Fruit fly (Drosophila melanogaster): ENCODE measurements around the gene Sf3b5.

Sf3b5 gene

dm6 chr3R:8979850-8980775 lies 35.0 kb downstream of the Sf3b5 start (continued):
- TF ChIP-seq Bgb (GFP tag; IDR thresholded peaks at IDR 0.05; ENCODE audit: partially characterized antibody): peak; percentile 84
- TF ChIP-seq CG15696 (tag; optimal IDR thresholded peaks at IDR 0.05): no peak
- no peak for TF ChIP-seq CG1024 (GFP tag; IDR thresholded peaks at IDR 0.05)
- TF ChIP-seq CG11695 (GFP tag; IDR thresholded peaks at IDR 0.05): no peak
- TF ChIP-seq rib (GFP tag; IDR thresholded peaks at IDR 0.05): 0 out of 2 replicates have a peak, but pooled peaks have one; percentile 9
- no peak for TF ChIP-seq CG15011 (GFP tag; optimal IDR thresholded peaks at IDR 0.05)
- TF ChIP-seq Xrp1 (GFP tag; IDR thresholded peaks at IDR 0.05): 0 out of 2 replicates have a peak, but pooled peaks have one; percentile 30
- no peak for TF ChIP-seq Neu2 (GFP tag; optimal IDR thresholded peaks at IDR 0.05; ENCODE audit: borderline replicate concordance)
- peak; percentile 2 for TF ChIP-seq CG6765 (GFP tag; optimal IDR thresholded peaks at IDR 0.05)
- peak in 1 of 2 experiments; percentile 41 for TF ChIP-seq Pdp1 (GFP tag; optimal IDR thresholded peaks at IDR 0.05)
- TF ChIP-seq CG4730 (GFP tag; IDR thresholded peaks at IDR 0.05): no peak
- TF ChIP-seq Nf-YC (tag; optimal IDR thresholded peaks at IDR 0.05): peak; percentile 38
- TF ChIP-seq lab (GFP tag; optimal IDR thresholded peaks at IDR 0.05): peak; percentile 39
- peak; percentile 1 for TF ChIP-seq Dad (GFP tag; optimal IDR thresholded peaks at IDR 0.05)
- TF ChIP-seq CG13287 (GFP tag; IDR thresholded peaks at IDR 0.05; ENCODE audit: partially characterized antibody): peak; percentile 2
- TF ChIP-seq CG10147 (GFP tag; optimal IDR thresholded peaks at IDR 0.05): no peak
- TF ChIP-seq Dp (GFP tag; optimal IDR thresholded peaks at IDR 0.05): peak; percentile 97
- peak; percentile 10 for TF ChIP-seq pnt (GFP tag; optimal IDR thresholded peaks at IDR 0.05)
- peak; percentile 37 for TF ChIP-seq zen (tag; optimal IDR thresholded peaks at IDR 0.05)
- TF ChIP-seq CG31441 (GFP tag; IDR thresholded peaks at IDR 0.05): no peak
- no peak for TF ChIP-seq her (GFP tag; optimal IDR thresholded peaks at IDR 0.05)
- TF ChIP-seq lov (optimal IDR thresholded peaks at IDR 0.05): no peak
- 0 out of 3 replicates have a peak, but pooled peaks have one; percentile 4 for TF ChIP-seq lov (GFP tag; IDR thresholded peaks at IDR 0.05)
- peak in 1 of 2 experiments; percentile 3 for TF ChIP-seq insv (GFP tag; optimal IDR thresholded peaks at IDR 0.05)
- peak; percentile 8 for TF ChIP-seq pum (GFP tag; optimal IDR thresholded peaks at IDR 0.05)
- peak; percentile 24 for TF ChIP-seq CG30403 (GFP tag; optimal IDR thresholded peaks at IDR 0.05)
- peak; percentile 60; the same call in 2 of the 3 replicates for TF ChIP-seq CG16813 (GFP tag; IDR thresholded peaks at IDR 0.05; ENCODE audit: partially characterized antibody)
- peak; percentile 38 for TF ChIP-seq grau (tag; optimal IDR thresholded peaks at IDR 0.05)
- no peak for TF ChIP-seq salm (tag; optimal IDR thresholded peaks at IDR 0.05)
- no peak for TF ChIP-seq CG3838 (GFP tag; optimal IDR thresholded peaks at IDR 0.05)
- TF ChIP-seq HLH54F (GFP tag; optimal IDR thresholded peaks at IDR 0.05): no peak
- peak; percentile 56; the same call in 2 of the 3 replicates for TF ChIP-seq CG7963 (GFP tag; IDR thresholded peaks at IDR 0.05; ENCODE audit: partially characterized antibody)
- 0 out of 3 replicates have a peak, but pooled peaks have one; percentile 6 for TF ChIP-seq H15 (GFP tag; IDR thresholded peaks at IDR 0.05)
- TF ChIP-seq CG13624 (GFP tag; optimal IDR thresholded peaks at IDR 0.05): peak; percentile 81
- TF ChIP-seq nerfin-2 (GFP tag; IDR thresholded peaks at IDR 0.05; ENCODE audit: partially characterized antibody): 0 out of 2 replicates have a peak, but pooled peaks have one; percentile 22
- TF ChIP-seq ems (GFP tag; optimal IDR thresholded peaks at IDR 0.05): peak; percentile 2
- peak; percentile 28; the same call in 1 of the 3 replicates for TF ChIP-seq tgo (GFP tag; IDR thresholded peaks at IDR 0.05)
- TF ChIP-seq CG14710 (tag; optimal IDR thresholded peaks at IDR 0.05): peak; percentile 7
- TF ChIP-seq hbn (GFP tag; IDR thresholded peaks at IDR 0.05; ENCODE audit: partially characterized antibody): peak; percentile 24; the same call in 1 of the 2 replicates
- peak in 1 of 2 experiments; percentile 28 for TF ChIP-seq dpn (GFP tag; optimal IDR thresholded peaks at IDR 0.05)
- peak; percentile 65 for TF ChIP-seq CG11504 (tag; optimal IDR thresholded peaks at IDR 0.05)
- TF ChIP-seq CG12155 (GFP tag; optimal IDR thresholded peaks at IDR 0.05): peak; percentile 6
- no peak for TF ChIP-seq CG3726 (GFP tag; IDR thresholded peaks at IDR 0.05)
- no peak for TF ChIP-seq CG12071 (GFP tag; optimal IDR thresholded peaks at IDR 0.05)
- peak; percentile 44 for TF ChIP-seq CG2712 (tag; optimal IDR thresholded peaks at IDR 0.05)
- no peak for TF ChIP-seq Hey (tag; optimal IDR thresholded peaks at IDR 0.05)
- no peak for TF ChIP-seq kay (GFP tag; optimal IDR thresholded peaks at IDR 0.05)

Data from whole organism, embryonic.